Worm (Caenorhabditis elegans) whole organism, late embryonic: ENCODE measurements around the gene F46C5.1.

Source experiments
- ceh-19 ChIP-seq: fragments of 200-800 bp; sonication (Bioruptor generic); optimal IDR thresholded peaks from 2 replicates; lab custom pipeline; 2018; ENCODE audit warnings: mild to moderate bottlenecking, missing genetic modification characterization, missing compliant biosample characterization
- hlh-30 ChIP-seq: sonication (generic microtip); optimal IDR thresholded peaks from 2 replicates; lab custom pipeline; 2017; ENCODE audit warnings: antibody characterized with exemption, missing genetic modification characterization, missing compliant biosample characterization; ENCODE audit not compliant: insufficient read depth
- unc-86 ChIP-seq: sonication (generic microtip); optimal IDR thresholded peaks from 2 replicates; lab custom pipeline; 2016; ENCODE audit warnings: missing genetic modification characterization, missing compliant biosample characterization

- TF ChIP-seq unc-86 (tag; lab: Kevin White, UChicago) (no peak), ceh-19 (GFP tag; lab: Kevin White, UChicago) (no peak), hlh-30 (tag; lab: Kevin White, UChicago) (no peak)
These were observed 45.9 kb upstream of the F46C5.1 start for ce11 chrII:8866844-8867243.
